Worm (Caenorhabditis elegans) whole organism, mixed stage, embryonic: Measurements from ENCODE around the gene ssp-10.

Source experiments
- elt-1 ChIP-seq: sonication (generic microtip); optimal IDR thresholded peaks from 2 replicates; lab custom pipeline; 2017; ENCODE audit warnings: missing genetic modification characterization, mild to moderate bottlenecking, missing compliant biosample characterization, antibody characterized with exemption, moderate library complexity, borderline replicate concordance; ENCODE audit not compliant: insufficient read depth
- ham-2 ChIP-seq: fragments of 200-800 bp; sonication (Bioruptor generic); optimal IDR thresholded peaks from 2 replicates; lab custom pipeline; 2018; ENCODE audit warnings: mild to moderate bottlenecking, missing genetic modification characterization, missing compliant biosample characterization
- lin-13 ChIP-seq: fragments of 150-350 bp; optimal IDR thresholded peaks from 2 replicates; lab custom pipeline; 2014; ENCODE audit warnings: missing biosample characterization, missing genetic modification characterization
- lsy-2 ChIP-seq: fragments of 150-350 bp; optimal IDR thresholded peaks from 2 replicates; lab custom pipeline; 2014; ENCODE audit warnings: missing biosample characterization, missing genetic modification characterization
- pha-4 ChIP-seq: fragments of 150-350 bp; optimal IDR thresholded peaks from 2 replicates; lab custom pipeline; 2018; ENCODE audit warnings: missing biosample characterization, missing genetic modification reagents, missing genetic modification characterization
- sem-2 ChIP-seq: fragments of 200-800 bp; sonication (Bioruptor generic); optimal IDR thresholded peaks from 2 replicates; lab custom pipeline; 2018; ENCODE audit warnings: mild to moderate bottlenecking, missing genetic modification characterization, missing compliant biosample characterization
- snpc-4 ChIP-seq: fragments of 150-350 bp; optimal IDR thresholded peaks from 2 replicates; lab custom pipeline; 2014; ENCODE audit warnings: missing biosample characterization, missing genetic modification characterization
- unc-62 ChIP-seq: fragments of 150-350 bp; optimal IDR thresholded peaks from 2 replicates; lab custom pipeline; 2014; ENCODE audit warnings: missing biosample characterization, missing genetic modification reagents, missing genetic modification characterization

- TF ChIP-seq lin-13 (tag; lab: Kevin White, UChicago): no peak
- TF ChIP-seq pha-4 (tag; lab: Kevin White, UChicago): no peak
- no peak for TF ChIP-seq elt-1
- no peak for TF ChIP-seq sem-2 (GFP tag; lab: Kevin White, UChicago)
- no peak for TF ChIP-seq lsy-2 (tag; lab: Kevin White, UChicago)
- TF ChIP-seq snpc-4 (tag; lab: Kevin White, UChicago): no peak
- TF ChIP-seq unc-62 (GFP tag; lab: Kevin White, UChicago): no peak
- TF ChIP-seq ham-2 (GFP tag; lab: Kevin White, UChicago): no peak
Measured at ce11 chrIV:9802711-9803110, 48.1 kb downstream of the ssp-10 start, which contains the start of gene fat-3.
